In genomic region chr3L:6263470-6263869, dm6 we compare ENCODE assay signal across 1 fruit fly cellular context.
TF ChIP-seq lines count a peak whose summit lies in the region.

No protein-coding gene starts in this region.

TF ChIP-seq in whole organism, prepupa, 60 proteins besides CTCF, POLR2A, EP300 and RAD21 (continued from another document):
- TF ChIP-seq CG8119 (GFP tag; IDR thresholded peaks at IDR 0.05; lab: Robert Waterston, UW): peak; percentile 71
